Fruit fly (Drosophila melanogaster): ENCODE data around the gene CG15170.

The CG15170 gene

dm6 chr2L:18966844-18967243 is 23.2 kb downstream of the CG15170 start (continued):
- TF ChIP-seq Sox102F (GFP tag; optimal IDR thresholded peaks at IDR 0.05) (no peak), CG31627 (GFP tag; optimal IDR thresholded peaks at IDR 0.05) (no peak), dsx (GFP tag; optimal IDR thresholded peaks at IDR 0.05; ENCODE audit: poor library complexity, severe bottlenecking) (no peak), OdsH (GFP tag; optimal IDR thresholded peaks at IDR 0.05) (peak; percentile 5), CG6854 (GFP tag; optimal IDR thresholded peaks at IDR 0.05) (no peak), spab (GFP tag; optimal IDR thresholded peaks at IDR 0.05) (no peak), Sox15 (GFP tag; optimal IDR thresholded peaks at IDR 0.05) (no peak), dac (GFP tag; optimal IDR thresholded peaks at IDR 0.05) (no peak), Gug (GFP tag; IDR thresholded peaks at IDR 0.05) (no peak), CG34406 (GFP tag; optimal IDR thresholded peaks at IDR 0.05) (no peak), Smox (GFP tag; optimal IDR thresholded peaks at IDR 0.05) (no peak), Eip75B (GFP tag; optimal IDR thresholded peaks at IDR 0.05) (no peak), CG10669 (GFP tag; optimal IDR thresholded peaks at IDR 0.05) (no peak), Lpt (GFP tag; optimal IDR thresholded peaks at IDR 0.05) (no peak), Eip93F (GFP tag; optimal IDR thresholded peaks at IDR 0.05) (peak; percentile 44), net (GFP tag; optimal IDR thresholded peaks at IDR 0.05) (peak; percentile 19), Hr39 (GFP tag; optimal IDR thresholded peaks at IDR 0.05) (no peak), CG4318 (GFP tag; optimal IDR thresholded peaks at IDR 0.05) (no peak)

- TF ChIP-seq CG11762 (GFP tag; optimal IDR thresholded peaks at IDR 0.05; ENCODE audit: insufficient read depth) (peak; percentile 51), vri (GFP tag; optimal IDR thresholded peaks at IDR 0.05) (no peak), Hr38 (GFP tag; optimal IDR thresholded peaks at IDR 0.05) (no peak), Ets21C (GFP tag; optimal IDR thresholded peaks at IDR 0.05) (no peak), Blimp-1 (GFP tag; optimal IDR thresholded peaks at IDR 0.05) (no peak), CG6808 (GFP tag; optimal IDR thresholded peaks at IDR 0.05) (no peak), spab (GFP tag; optimal IDR thresholded peaks at IDR 0.05) (no peak), Lpt (GFP tag; optimal IDR thresholded peaks at IDR 0.05) (peak; percentile 20), topi (GFP tag; optimal IDR thresholded peaks at IDR 0.05) (peak; percentile 44), CG31627 (GFP tag; optimal IDR thresholded peaks at IDR 0.05) (no peak), CG10669 (GFP tag; optimal IDR thresholded peaks at IDR 0.05) (peak; percentile 52), CG34406 (GFP tag; optimal IDR thresholded peaks at IDR 0.05) (peak; percentile 47), Smox (GFP tag; optimal IDR thresholded peaks at IDR 0.05) (no peak), CG11294 (GFP tag; IDR thresholded peaks at IDR 0.05) (peak; percentile 81), CG4318 (GFP tag; optimal IDR thresholded peaks at IDR 0.05) (peak; percentile 9), CG3032 (tag; optimal IDR thresholded peaks at IDR 0.05) (peak; percentile 48), Ets96B (tag; optimal IDR thresholded peaks at IDR 0.05) (peak; percentile 59), acj6 (GFP tag; optimal IDR thresholded peaks at IDR 0.05) (peak; percentile 18), CG6792 (GFP tag; optimal IDR thresholded peaks at IDR 0.05) (no peak), CG16779 (tag; optimal IDR thresholded peaks at IDR 0.05) (no peak), Eip93F (GFP tag; optimal IDR thresholded peaks at IDR 0.05) (no peak), achi (GFP tag; optimal IDR thresholded peaks at IDR 0.05) (peak; percentile 20), ss (GFP tag; optimal IDR thresholded peaks at IDR 0.05) (peak in 1 of 2 experiments; percentile 21), CG6163 (GFP tag; IDR thresholded peaks at IDR 0.05) (peak; percentile 82), CG6854 (GFP tag; optimal IDR thresholded peaks at IDR 0.05) (no peak), CG8119 (GFP tag; IDR thresholded peaks at IDR 0.05) (peak; percentile 80), Eip78C (GFP tag) (peak; percentile 88), Hr39 (GFP tag; optimal IDR thresholded peaks at IDR 0.05) (no peak), CG8632 (GFP tag; optimal IDR thresholded peaks at IDR 0.05) (peak; percentile 32), salr (GFP tag; optimal IDR thresholded peaks at IDR 0.05) (no peak), CG8319 (GFP tag; optimal IDR thresholded peaks at IDR 0.05) (peak; percentile 4), CG3919 (GFP tag; optimal IDR thresholded peaks at IDR 0.05) (peak; percentile 52), CG11902 (GFP tag; optimal IDR thresholded peaks at IDR 0.05) (no peak), pdm3 (GFP tag; optimal IDR thresholded peaks at IDR 0.05) (no peak), OdsH (GFP tag; optimal IDR thresholded peaks at IDR 0.05) (peak; percentile 37), CG1621 (tag; optimal IDR thresholded peaks at IDR 0.05) (no peak), Eip75B (GFP tag; optimal IDR thresholded peaks at IDR 0.05) (no peak), Gug (GFP tag; IDR thresholded peaks at IDR 0.05) (peak; percentile 76), CG32006 (GFP tag; optimal IDR thresholded peaks at IDR 0.05) (peak; percentile 44), Sox15 (GFP tag; optimal IDR thresholded peaks at IDR 0.05) (no peak), esn (GFP tag; optimal IDR thresholded peaks at IDR 0.05) (peak; percentile 48), fd59A (GFP tag; optimal IDR thresholded peaks at IDR 0.05) (no peak), CG15336 (GFP tag; IDR thresholded peaks at IDR 0.05) (peak; percentile 84), fkh (GFP tag; optimal IDR thresholded peaks at IDR 0.05) (no peak)
These were observed 23.8 kb downstream of the CG15170 start for dm6 chr2L:18966214-18966556.

Measured in whole organism, prepupa.